Worm (Caenorhabditis elegans): ENCODE data around the gene Y17D7C.1.

Y17D7C.1 gene

DNA sequence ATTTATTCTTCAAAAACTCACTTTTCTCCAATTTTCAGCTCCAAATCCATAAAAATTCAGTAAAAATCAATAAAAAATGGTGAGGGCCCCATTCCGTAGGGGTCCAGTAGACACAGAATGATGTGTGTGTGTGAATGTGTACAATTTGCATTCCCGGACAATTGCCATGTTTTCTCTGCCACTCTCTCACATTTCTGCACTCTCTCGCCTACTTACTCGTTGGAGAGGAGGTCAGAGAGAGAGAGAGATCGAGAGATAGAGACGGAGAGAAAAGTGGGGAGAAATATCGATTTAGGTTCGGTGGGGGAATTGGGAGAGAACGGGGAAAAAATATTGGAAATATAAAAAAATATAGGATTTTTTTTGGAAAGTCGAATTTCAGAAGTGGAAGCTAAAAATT, 17.2 kb downstream of the Y17D7C.1 start:
- TF ChIP-seq tbp1 (GFP tag; optimal IDR thresholded peaks at IDR 0.05) (no peak), zfh-2 (GFP tag; conservative IDR thresholded peaks at IDR 0.05) (peak; percentile 71), B0336.3 (GFP tag; IDR thresholded peaks at IDR 0.05) (no peak), let-526 (GFP tag; IDR thresholded peaks at IDR 0.05) (no peak), lin-35 (GFP tag; optimal IDR thresholded peaks at IDR 0.05) (peak in 1 of 3 experiments; percentile 74), xnd-1 (tag; optimal IDR thresholded peaks at IDR 0.05) (no peak), snpc-3.4 (tag; optimal IDR thresholded peaks at IDR 0.05) (peak; percentile 51), ets-4 (GFP tag; optimal IDR thresholded peaks at IDR 0.05) (no peak), hmg-1.2 (GFP tag; IDR thresholded peaks at IDR 0.05) (peak; percentile 99), lin-40 (tag; optimal IDR thresholded peaks at IDR 0.05) (no peak), F23B12.7 (tag; optimal IDR thresholded peaks at IDR 0.05; ENCODE audit: insufficient read depth) (peak; percentile 49), lin-54 (GFP tag; optimal IDR thresholded peaks at IDR 0.05) (peak; percentile 49), snpc-4 (GFP tag; optimal IDR thresholded peaks at IDR 0.05) (no peak), snpc-4 (tag; optimal IDR thresholded peaks at IDR 0.05) (peak in 3 of 4 experiments; percentile 46 to 74 (median 55))

DNA sequence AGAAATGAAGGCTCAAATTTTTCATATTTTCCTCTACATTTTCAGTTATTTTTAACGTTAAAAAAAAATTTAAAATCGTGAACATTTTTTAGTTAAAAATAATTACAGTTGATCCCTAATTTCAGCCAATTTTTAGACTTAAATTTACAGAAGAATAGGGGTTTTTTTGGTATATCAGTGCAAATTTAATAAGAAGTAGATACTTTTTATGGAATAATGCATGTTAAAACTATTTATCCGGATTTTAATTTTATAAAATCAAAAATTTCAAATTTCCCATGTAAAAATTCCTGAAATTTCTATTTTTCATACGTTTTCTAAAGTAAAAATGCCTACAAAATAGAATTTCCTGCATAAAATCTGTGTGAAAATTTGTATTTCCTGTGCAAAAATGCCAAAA, 17.7 kb downstream of the Y17D7C.1 start:
- TF ChIP-seq ZK185.1 (tag; optimal IDR thresholded peaks at IDR 0.05; ENCODE audit: poor library complexity, severe bottlenecking) (no peak), lag-1 (GFP tag; IDR thresholded peaks at IDR 0.05) (no peak), F55B11.4 (tag; optimal IDR thresholded peaks at IDR 0.05; ENCODE audit: borderline replicate concordance, insufficient read depth) (no peak), lsl-1 (GFP tag; optimal IDR thresholded peaks at IDR 0.05) (no peak), F33H1.4 (GFP tag; IDR thresholded peaks at IDR 0.05) (no peak), cebp-1 (GFP tag; IDR thresholded peaks at IDR 0.05) (no peak), cebp-1 (tag; optimal IDR thresholded peaks at IDR 0.05) (no peak), ceh-27 (GFP tag; optimal IDR thresholded peaks at IDR 0.05) (no peak), ccch-3 (GFP tag; optimal IDR thresholded peaks at IDR 0.05) (no peak), D2030.7 (GFP tag; IDR thresholded peaks at IDR 0.05) (no peak)

DNA sequence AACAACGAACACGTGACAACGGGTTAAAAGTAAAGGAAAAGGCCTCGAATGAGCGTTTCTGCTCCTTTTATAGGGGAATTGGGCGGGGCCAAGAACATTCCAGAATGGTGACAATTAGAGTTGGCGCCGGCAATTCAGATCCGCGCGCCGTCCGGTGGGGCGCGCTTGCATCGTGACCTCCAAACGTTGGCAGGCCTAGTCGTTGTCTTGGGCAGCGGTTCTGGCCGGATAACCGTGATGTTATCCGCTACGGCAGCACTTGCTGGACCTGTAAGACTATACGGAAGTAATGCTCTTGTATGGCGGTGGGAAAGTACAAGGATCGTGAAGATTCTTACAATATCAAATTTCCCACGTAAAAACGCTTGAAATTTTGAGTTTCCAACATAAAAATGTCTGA, 18.4 kb downstream of the Y17D7C.1 start:
- peak; percentile 57; the same call in 1 of the 2 replicates for TF ChIP-seq mcd-1 (GFP tag; IDR thresholded peaks at IDR 0.05)
- TF ChIP-seq hsf-1 (GFP tag; IDR thresholded peaks at IDR 0.05), result 0 out of 2 replicates have a peak, but pooled peaks have one; percentile 32
- TF ChIP-seq nhr-120 (GFP tag; IDR thresholded peaks at IDR 0.05), result 0 out of 2 replicates have a peak, but pooled peaks have one; percentile 48
- TF ChIP-seq hmg-1.2 (GFP tag; IDR thresholded peaks at IDR 0.05), result 0 out of 2 replicates have a peak, but pooled peaks have one; percentile 22
- peak; percentile 29; the same call in 1 of the 2 replicates for TF ChIP-seq zfh-2 (GFP tag; conservative IDR thresholded peaks at IDR 0.05)

DNA sequence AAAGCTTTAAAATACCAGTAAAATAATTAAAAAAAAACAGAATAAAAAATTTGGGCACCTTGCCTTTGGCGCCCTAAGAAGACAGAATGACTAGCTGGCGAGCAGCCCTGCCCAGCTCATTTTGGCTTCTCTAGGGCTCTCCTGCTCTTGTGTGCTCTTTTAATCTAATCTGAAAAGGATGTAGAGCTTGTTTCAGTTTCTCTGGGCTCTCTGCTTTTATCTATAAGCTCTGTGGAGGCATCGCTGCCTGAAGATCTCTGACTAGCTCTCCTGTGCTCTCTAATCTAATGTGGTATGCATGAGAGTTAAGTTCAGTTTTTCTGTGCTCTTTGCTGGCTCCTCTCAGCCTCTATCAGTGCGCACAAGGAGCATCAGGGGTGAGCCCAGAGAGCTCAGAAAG, 19.5 kb downstream of the Y17D7C.1 start:
- TF ChIP-seq ceh-27 (GFP tag; optimal IDR thresholded peaks at IDR 0.05) (no peak), cebp-2 (GFP tag; IDR thresholded peaks at IDR 0.05) (no peak), lsl-1 (GFP tag; optimal IDR thresholded peaks at IDR 0.05) (no peak), athp-1 (tag; optimal IDR thresholded peaks at IDR 0.05) (no peak), zfh-2 (GFP tag; conservative IDR thresholded peaks at IDR 0.05) (0 out of 2 replicates have a peak, but pooled peaks have one; percentile 23)

DNA sequence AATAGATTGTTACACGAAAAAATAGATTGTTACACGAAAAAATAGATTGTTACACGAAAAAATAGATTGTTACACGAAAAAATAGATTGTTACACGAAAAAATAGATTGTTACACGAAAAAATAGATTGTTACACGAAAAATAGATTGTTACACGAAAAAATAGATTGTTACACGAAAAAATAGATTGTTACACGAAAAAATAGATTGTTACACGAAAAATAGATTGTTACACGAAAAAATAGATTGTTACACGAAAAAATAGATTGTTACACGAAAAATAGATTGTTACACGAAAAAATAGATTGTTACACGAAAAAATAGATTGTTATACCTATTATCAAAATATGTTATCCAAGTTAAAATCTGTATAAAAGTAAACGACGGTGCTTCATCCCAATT, 21.9 kb downstream of the Y17D7C.1 start:
- peak; percentile 93 for TF ChIP-seq egrh-3 (GFP tag; IDR thresholded peaks at IDR 0.05)
